Worm (Caenorhabditis elegans) whole organism, early embryonic: ENCODE data around the gene srz-66.

Experiments used
- B0310.2 ChIP-seq: sonication (generic microtip); optimal IDR thresholded peaks from 2 replicates; lab custom pipeline; 2016; ENCODE audit warnings: mild to moderate bottlenecking, missing genetic modification characterization, missing compliant biosample characterization
- F13C5.2 ChIP-seq: sonication (generic microtip); optimal IDR thresholded peaks from 2 replicates; lab custom pipeline; 2017; ENCODE audit warnings: mild to moderate bottlenecking, missing genetic modification characterization, inconsistent platforms, missing compliant biosample characterization
- ama-1 ChIP-seq: fragments of 150-350 bp; optimal IDR thresholded peaks from 2 replicates; lab custom pipeline; 2014
- hmbx-1 ChIP-seq: sonication (generic microtip); optimal IDR thresholded peaks from 2 replicates; lab custom pipeline; 2016; ENCODE audit warnings: mild to moderate bottlenecking, missing genetic modification characterization, missing compliant biosample characterization
- pes-1 ChIP-seq: fragments of 200-800 bp; sonication (Bioruptor generic); IDR thresholded peaks from 2 replicates; pipeline ENCODE4 v1.3.6; 2022; ENCODE audit warnings: missing genetic modification reagents, missing genetic modification characterization, missing compliant biosample characterization
- tra-4 ChIP-seq: sonication (generic microtip); optimal IDR thresholded peaks from 2 replicates; lab custom pipeline; 2017; ENCODE audit warnings: missing genetic modification characterization, missing compliant biosample characterization

ce11 chrV:17154944-17155343 is 12.4 kb downstream of the srz-66 start:
- TF ChIP-seq F13C5.2 (no peak), B0310.2 (tag; lab: Kevin White, UChicago) (no peak), tra-4 (tag; lab: Kevin White, UChicago) (no peak), hmbx-1 (tag; lab: Kevin White, UChicago) (no peak), ama-1 (lab: Kevin White, UChicago) (no peak), pes-1 (GFP tag; lab: Robert Waterston, UW) (no peak)
